Worm (Caenorhabditis elegans): Measurements from ENCODE around the gene F35D2.1.

F35D2.1 gene

ce11 chrII:7613241-7613782 is 37.6 kb downstream of the F35D2.1 start, which contains the start of the genes oig-4 and R07G3.7:
Gene oig-4 (plus strand): TSS chrII:7613541.
Gene R07G3.7 (minus strand): TSS chrII:7613732.
- TF ChIP-seq hlh-8 (tag; optimal IDR thresholded peaks at IDR 0.05) (no peak), fkh-10 (GFP tag; optimal IDR thresholded peaks at IDR 0.05) (no peak), eyg-1 (tag; optimal IDR thresholded peaks at IDR 0.05) (no peak), npax-4 (tag; optimal IDR thresholded peaks at IDR 0.05) (no peak), ceh-31 (tag; optimal IDR thresholded peaks at IDR 0.05) (no peak)

DNA sequence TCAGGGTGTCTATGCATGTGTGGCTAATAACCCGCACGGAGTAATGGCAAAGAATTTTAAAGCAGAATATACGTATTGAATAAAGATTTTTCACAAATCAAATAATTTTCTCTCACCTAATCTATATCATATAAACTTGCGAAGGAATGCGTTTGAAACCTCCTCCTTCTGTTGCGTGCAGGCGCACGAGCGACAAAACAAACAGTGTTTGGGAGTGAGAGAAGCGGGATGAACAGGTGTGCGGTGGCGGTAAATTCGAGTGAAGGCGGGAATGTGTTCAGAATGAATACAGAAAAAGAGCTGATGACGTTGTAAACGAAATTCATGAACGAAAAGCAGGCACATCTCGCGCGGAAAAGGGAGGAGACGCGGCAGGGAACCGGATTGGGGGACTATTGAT is 38.6 kb downstream of the F35D2.1 start:
- TF ChIP-seq pqm-1 (tag; optimal IDR thresholded peaks at IDR 0.05): no peak
- TF ChIP-seq ceh-18 (tag; optimal IDR thresholded peaks at IDR 0.05): peak; percentile 2
- TF ChIP-seq K09A11.1 (tag; optimal IDR thresholded peaks at IDR 0.05; ENCODE audit: insufficient read depth): no peak
- TF ChIP-seq ahr-1 (tag; optimal IDR thresholded peaks at IDR 0.05): no peak
- no peak for TF ChIP-seq unc-86 (tag; optimal IDR thresholded peaks at IDR 0.05)

DNA sequence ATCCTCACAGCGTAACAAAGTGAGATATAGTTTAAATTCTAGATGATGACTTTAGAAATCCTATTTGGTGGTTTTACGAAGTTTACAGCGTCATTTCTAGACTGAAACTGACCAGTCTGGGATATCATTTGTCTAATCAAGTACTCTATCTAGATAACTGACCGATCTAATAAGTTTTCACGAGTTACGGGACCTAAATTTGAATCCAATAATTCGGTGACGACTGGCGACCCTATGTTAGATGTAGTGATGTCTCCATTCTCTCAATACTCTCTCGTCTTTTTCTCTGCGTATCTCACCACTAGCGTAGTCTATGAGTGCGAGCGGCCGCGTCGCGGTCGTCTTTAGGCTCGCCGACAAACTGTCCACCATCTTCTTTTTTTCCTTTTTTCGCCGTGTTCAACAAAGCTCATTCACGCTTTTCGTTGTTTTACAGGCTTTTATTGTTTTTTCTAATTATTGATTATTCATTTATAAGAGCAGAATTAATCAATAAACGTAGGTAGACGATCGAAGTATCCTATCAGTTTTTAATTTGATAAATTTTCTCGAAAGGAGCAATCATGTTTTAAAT is 39.7 kb downstream of the F35D2.1 start:
- TF ChIP-seq ref-2 (tag; optimal IDR thresholded peaks at IDR 0.05) (peak; percentile 30), ceh-31 (tag; optimal IDR thresholded peaks at IDR 0.05) (peak; percentile 6), ceh-34 (tag; optimal IDR thresholded peaks at IDR 0.05) (no peak), nfya-1 (tag; optimal IDR thresholded peaks at IDR 0.05) (peak; percentile 5), ceh-14 (tag; optimal IDR thresholded peaks at IDR 0.05) (no peak), unc-42 (tag; optimal IDR thresholded peaks at IDR 0.05) (peak; percentile 56)

ce11 chrII:7616141-7616540 is 40.4 kb downstream of the F35D2.1 start, which contains the start of gene cdc-42:
Gene cdc-42 (plus strand): TSS chrII:7616452.
- TF ChIP-seq pha-2 (tag; optimal IDR thresholded peaks at IDR 0.05): no peak
- no peak for TF ChIP-seq tbx-2 (tag; optimal IDR thresholded peaks at IDR 0.05)
- TF ChIP-seq ceh-14 (tag; optimal IDR thresholded peaks at IDR 0.05): no peak
- no peak for TF ChIP-seq ceh-31 (tag; optimal IDR thresholded peaks at IDR 0.05)
- no peak for TF ChIP-seq lin-11 (tag; optimal IDR thresholded peaks at IDR 0.05)
- TF ChIP-seq ceh-9 (tag; optimal IDR thresholded peaks at IDR 0.05): no peak
- TF ChIP-seq sox-4 (tag; optimal IDR thresholded peaks at IDR 0.05): no peak
- no peak for TF ChIP-seq pha-4 (tag; optimal IDR thresholded peaks at IDR 0.05)
- TF ChIP-seq ceh-45 (GFP tag; IDR thresholded peaks at IDR 0.05): no peak
- TF ChIP-seq eyg-1 (tag; optimal IDR thresholded peaks at IDR 0.05): no peak
- TF ChIP-seq Y22D7AL.16 (tag; optimal IDR thresholded peaks at IDR 0.05): no peak
- no peak for TF ChIP-seq pax-1 (tag; optimal IDR thresholded peaks at IDR 0.05)
- TF ChIP-seq T23F11.4 (GFP tag; optimal IDR thresholded peaks at IDR 0.05): no peak
- no peak for TF ChIP-seq K02D7.2 (tag; optimal IDR thresholded peaks at IDR 0.05)

DNA sequence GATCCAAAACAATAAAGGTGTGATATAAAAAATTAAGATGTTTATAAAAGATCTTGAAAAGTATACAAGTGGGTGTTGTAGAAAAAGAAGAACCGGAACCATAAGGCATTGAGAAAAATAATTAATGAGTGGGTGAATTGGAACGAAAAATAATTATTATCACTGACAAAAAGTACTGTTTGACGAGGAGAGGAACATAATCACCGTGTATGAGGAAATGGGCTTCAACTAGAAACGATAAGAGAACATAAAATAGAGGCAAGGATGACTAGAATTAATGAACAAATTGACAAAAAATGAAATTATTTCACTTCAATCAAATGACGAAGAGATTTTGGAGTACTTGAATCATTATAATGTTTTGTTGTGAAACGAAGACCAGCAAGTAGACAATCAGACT is 42.5 kb downstream of the F35D2.1 start:
- TF ChIP-seq ref-2 (tag; optimal IDR thresholded peaks at IDR 0.05) (no peak), ceh-24 (tag; optimal IDR thresholded peaks at IDR 0.05) (no peak), sdc-2 (tag; optimal IDR thresholded peaks at IDR 0.05) (no peak), unc-42 (tag; optimal IDR thresholded peaks at IDR 0.05) (no peak), sox-4 (tag; optimal IDR thresholded peaks at IDR 0.05) (no peak), fax-1 (tag; optimal IDR thresholded peaks at IDR 0.05) (no peak), fkh-6 (tag; optimal IDR thresholded peaks at IDR 0.05) (no peak), ceh-9 (tag; optimal IDR thresholded peaks at IDR 0.05) (no peak), pqm-1 (tag; optimal IDR thresholded peaks at IDR 0.05) (no peak)

- no peak for TF ChIP-seq hlh-30 (tag; optimal IDR thresholded peaks at IDR 0.05; ENCODE audit: insufficient read depth)
- no peak for TF ChIP-seq sdc-2 (tag; optimal IDR thresholded peaks at IDR 0.05)
- no peak for TF ChIP-seq eyg-1 (tag; optimal IDR thresholded peaks at IDR 0.05)
- TF ChIP-seq pqm-1 (tag; optimal IDR thresholded peaks at IDR 0.05): no peak
- TF ChIP-seq F13H6.1 (tag; optimal IDR thresholded peaks at IDR 0.05): no peak
- no peak for TF ChIP-seq pha-4 (tag; optimal IDR thresholded peaks at IDR 0.05)
Observed at ce11 chrII:7620413-7620812, 44.7 kb downstream of the F35D2.1 start, which contains the start of gene R07G3.8. Gene R07G3.8 (minus strand): TSS chrII:7620513.
